Worm (Caenorhabditis elegans) whole organism, L1 larva: ENCODE measurements around the gene ZK637.14.

Experiments used
- Y116A8C.19 ChIP-seq: sonication (generic microtip); optimal IDR thresholded peaks from 2 replicates; lab custom pipeline; 2016; ENCODE audit warnings: missing compliant biosample characterization, missing genetic modification characterization, borderline replicate concordance
- blmp-1 ChIP-seq: fragments of 150-350 bp; optimal IDR thresholded peaks from 2 replicates; lab custom pipeline; 2014; ENCODE audit warnings: missing biosample characterization, missing genetic modification characterization
- elt-3 ChIP-seq, 6 experiments: fragments of 150-350 bp in 1 of 6; sonication (generic microtip); optimal IDR thresholded peaks; 2 replicates each; lab custom pipeline; 2017 to 2018; ENCODE audit warnings: missing biosample characterization in 6 of 6, missing genetic modification characterization in 6 of 6, inconsistent platforms in 1 of 6
- grh-1 ChIP-seq: fragments of 200-800 bp; sonication (Bioruptor generic); IDR thresholded peaks from 2 replicates; pipeline ENCODE4 v1.3.6; 2022; ENCODE audit warnings: missing genetic modification reagents, missing genetic modification characterization, missing compliant biosample characterization
- lin-13 ChIP-seq: fragments of 150-350 bp; optimal IDR thresholded peaks from 2 replicates; lab custom pipeline; 2014; ENCODE audit warnings: missing biosample characterization, missing genetic modification reagents, missing genetic modification characterization
- nhr-237 ChIP-seq: fragments of 150-350 bp; optimal IDR thresholded peaks from 2 replicates; lab custom pipeline; 2014; ENCODE audit warnings: missing biosample characterization, missing genetic modification characterization
- zag-1 ChIP-seq: fragments of 150-350 bp; optimal IDR thresholded peaks from 2 replicates; lab custom pipeline; 2014; ENCODE audit warnings: missing biosample characterization, missing genetic modification characterization

- TF ChIP-seq Y116A8C.19 (no peak), elt-3 (tag; optimal IDR thresholded peaks at IDR 0.05; lab: Kevin White, UChicago) (no peak), nhr-237 (no peak), lin-13 (GFP tag; lab: Kevin White, UChicago) (no peak), grh-1 (GFP tag; lab: Robert Waterston, UW) (no peak), blmp-1 (tag; lab: Kevin White, UChicago) (no peak), zag-1 (tag; lab: Kevin White, UChicago) (no peak)
Observed at ce11 chrIII:8911598-8912194, 22.7 kb upstream of the ZK637.14 start, which contains the start of gene tpk-1.
